Fruit fly (Drosophila melanogaster) whole organism: ENCODE data around the gene Naa15-16.

Source experiments
- CG8478 ChIP-seq: fragments of >200 bp; optimal IDR thresholded peaks from 2 replicates; lab custom pipeline; 2018; ENCODE audit warnings: inconsistent platforms
- Dll ChIP-seq: fragments of >200 bp; optimal IDR thresholded peaks from 2 replicates; lab custom pipeline; 2017
- EcR ChIP-seq, 2 experiments: fragments of >200 bp; optimal IDR thresholded peaks; 2 replicates each; lab custom pipeline; 2017; ENCODE audit warnings: missing biosample characterization in 2 of 2, missing genetic modification characterization in 2 of 2, missing genetic modification reagents in 2 of 2
- psq ChIP-seq: fragments of >200 bp; optimal IDR thresholded peaks from 2 replicates; lab custom pipeline; 2017
- usp ChIP-seq: fragments of >200 bp; optimal IDR thresholded peaks from 2 replicates; lab custom pipeline; 2017; ENCODE audit warnings: missing biosample characterization, missing genetic modification characterization, mixed read lengths

DNA sequence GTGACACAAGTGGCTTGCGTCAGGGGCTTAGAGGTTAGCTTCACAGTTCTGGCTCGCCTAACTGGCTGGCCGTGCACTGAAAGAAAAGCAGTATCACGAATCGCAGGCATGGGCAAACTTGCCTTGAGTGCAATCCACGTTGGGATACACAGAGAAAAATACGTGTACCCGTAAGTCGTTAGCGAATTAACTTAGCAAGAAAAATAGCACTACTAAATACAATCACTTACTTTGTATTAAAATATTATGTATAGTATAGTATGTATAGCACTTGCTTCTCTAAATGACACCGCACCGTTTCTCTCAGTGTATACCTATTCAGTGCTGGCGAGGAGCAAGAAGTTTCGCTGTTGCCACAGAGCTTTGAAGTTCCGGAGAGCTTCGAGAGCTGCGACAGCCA is 26.6 kb upstream of the Naa15-16 start:
- no peak for TF ChIP-seq psq (lab: Kevin White, UChicago)
- no peak for TF ChIP-seq EcR (GFP tag; optimal IDR thresholded peaks at IDR 0.05; lab: Kevin White, UChicago)
- TF ChIP-seq usp (GFP tag; lab: Kevin White, UChicago), result no peak
- no peak for TF ChIP-seq CG8478 (lab: Kevin White, UChicago)
- TF ChIP-seq Dll (lab: Kevin White, UChicago), result no peak
